Fruit fly (Drosophila melanogaster): ENCODE results near the gene mus81.
A peak's percentile ranks its signal among the peaks of the same experiment; 100 is the strongest.

mus81 gene

dm6 chrX:985911-986310, 45.0 kb downstream of the mus81 start:
- TF ChIP-seq CG14050 (GFP tag; IDR thresholded peaks at IDR 0.05) (no peak), CG1529 (GFP tag; optimal IDR thresholded peaks at IDR 0.05) (no peak), Hand (GFP tag; optimal IDR thresholded peaks at IDR 0.05) (no peak), zen2 (GFP tag; IDR thresholded peaks at IDR 0.05; ENCODE audit: partially characterized antibody) (no peak), CG17802 (tag; optimal IDR thresholded peaks at IDR 0.05) (no peak), disco-r (GFP tag; optimal IDR thresholded peaks at IDR 0.05) (no peak), Deaf1 (tag; optimal IDR thresholded peaks at IDR 0.05) (peak; percentile 87), shn (GFP tag; optimal IDR thresholded peaks at IDR 0.05) (no peak), z (GFP tag; IDR thresholded peaks at IDR 0.05) (peak; percentile 80), CG16863 (GFP tag; optimal IDR thresholded peaks at IDR 0.05) (no peak), br (optimal IDR thresholded peaks at IDR 0.05) (no peak), CG6175 (GFP tag; IDR thresholded peaks at IDR 0.05) (no peak), CG9876 (GFP tag; optimal IDR thresholded peaks at IDR 0.05) (no peak)

dm6 chrX:990218-990617, 49.3 kb downstream of the mus81 start, which contains the start of gene CG18823:
Gene CG18823, plus strand, starts transcription at chrX:990518.
- TF ChIP-seq zen (tag; optimal IDR thresholded peaks at IDR 0.05) (no peak), H2.0 (GFP tag; IDR thresholded peaks at IDR 0.05) (no peak), zfh1 (GFP tag; IDR thresholded peaks at IDR 0.05) (no peak), vnd (GFP tag; IDR thresholded peaks at IDR 0.05; ENCODE audit: partially characterized antibody) (no peak), ftz-f1 (GFP tag; optimal IDR thresholded peaks at IDR 0.05) (no peak), kay (GFP tag; optimal IDR thresholded peaks at IDR 0.05) (no peak), Awh (GFP tag; IDR thresholded peaks at IDR 0.05) (no peak), CHES-1-like (GFP tag; optimal IDR thresholded peaks at IDR 0.05) (no peak), CG6791 (GFP tag; IDR thresholded peaks at IDR 0.05; ENCODE audit: partially characterized antibody) (no peak), CG9932 (GFP tag; IDR thresholded peaks at IDR 0.05) (no peak), CG11456 (GFP tag; IDR thresholded peaks at IDR 0.05) (no peak), CG14441 (GFP tag; IDR thresholded peaks at IDR 0.05) (no peak)
